Worm (Caenorhabditis elegans) whole organism, L2 larva: ENCODE measurements around the gene wdr-5.2.

Experiments
- R02D3.7 ChIP-seq: fragments of 150-350 bp; optimal IDR thresholded peaks from 2 replicates; lab custom pipeline; 2014; ENCODE audit warnings: missing biosample characterization, missing genetic modification characterization
- ama-1 ChIP-seq: fragments of 150-350 bp; optimal IDR thresholded peaks from 2 replicates; lab custom pipeline; 2018; ENCODE audit warnings: inconsistent platforms
- dmd-4 ChIP-seq: sonication (generic microtip); optimal IDR thresholded peaks from 2 replicates; lab custom pipeline; 2017; ENCODE audit warnings: missing biosample characterization, missing genetic modification characterization
- egl-27 ChIP-seq: sonication (generic microtip); optimal IDR thresholded peaks from 3 replicates; lab custom pipeline; 2017; ENCODE audit warnings: missing biosample characterization, missing genetic modification reagents, missing genetic modification characterization
- elt-1 ChIP-seq: fragments of 150-350 bp; optimal IDR thresholded peaks from 2 replicates; lab custom pipeline; 2014; ENCODE audit warnings: missing biosample characterization, missing genetic modification characterization
- fos-1 ChIP-seq: fragments of 150-350 bp; optimal IDR thresholded peaks from 2 replicates; lab custom pipeline; 2014; ENCODE audit warnings: missing biosample characterization, missing genetic modification characterization
- lin-13 ChIP-seq: fragments of 150-350 bp; optimal IDR thresholded peaks from 2 replicates; lab custom pipeline; 2014; ENCODE audit warnings: missing biosample characterization, missing genetic modification reagents, missing genetic modification characterization
- lsy-2 ChIP-seq, 2 experiments: fragments of 150-350 bp in 1 of 2; sonication (generic microtip) in 1 of 2; optimal IDR thresholded peaks; 2 replicates each; lab custom pipeline; 2014 to 2017; ENCODE audit warnings: missing biosample characterization in 2 of 2, missing genetic modification characterization in 2 of 2
- nhr-11 ChIP-seq: fragments of 150-350 bp; optimal IDR thresholded peaks from 2 replicates; lab custom pipeline; 2014; ENCODE audit warnings: missing biosample characterization, missing genetic modification characterization
- nhr-21 ChIP-seq: fragments of 150-350 bp; optimal IDR thresholded peaks from 2 replicates; lab custom pipeline; 2014; ENCODE audit warnings: missing biosample characterization, missing genetic modification characterization
- nhr-6 ChIP-seq: fragments of 150-350 bp; optimal IDR thresholded peaks from 2 replicates; lab custom pipeline; 2014; ENCODE audit warnings: missing biosample characterization, missing genetic modification characterization
- snpc-4 ChIP-seq: fragments of 150-350 bp; optimal IDR thresholded peaks from 2 replicates; lab custom pipeline; 2014; ENCODE audit warnings: missing biosample characterization, missing genetic modification characterization
- unc-62 ChIP-seq: fragments of 150-350 bp; optimal IDR thresholded peaks from 2 replicates; lab custom pipeline; 2014; ENCODE audit warnings: missing biosample characterization, missing genetic modification reagents, missing genetic modification characterization
- ztf-1 ChIP-seq: fragments of 200-800 bp; sonication (Bioruptor generic); conservative IDR thresholded peaks from 2 replicates; pipeline ENCODE4 v1.3.6; 2022; ENCODE audit warnings: missing genetic modification characterization, missing compliant biosample characterization

- no peak for TF ChIP-seq nhr-6 (tag; lab: Kevin White, UChicago)
- no peak for TF ChIP-seq ama-1 (lab: Kevin White, UChicago)
- TF ChIP-seq ztf-1 (GFP tag; lab: Robert Waterston, UW): no peak
- no peak for TF ChIP-seq egl-27 (tag; lab: Kevin White, UChicago)
- no peak for TF ChIP-seq R02D3.7
- no peak for TF ChIP-seq lsy-2 (tag; optimal IDR thresholded peaks at IDR 0.05; lab: Kevin White, UChicago)
- no peak for TF ChIP-seq nhr-11 (tag; lab: Kevin White, UChicago)
- no peak for TF ChIP-seq nhr-21 (tag; lab: Kevin White, UChicago)
- no peak for TF ChIP-seq dmd-4 (tag; lab: Kevin White, UChicago)
- TF ChIP-seq fos-1: no peak
- TF ChIP-seq elt-1 (tag; lab: Kevin White, UChicago): no peak
- no peak for TF ChIP-seq unc-62 (GFP tag; lab: Kevin White, UChicago)
- TF ChIP-seq snpc-4: no peak
- no peak for TF ChIP-seq lin-13 (GFP tag; lab: Kevin White, UChicago)
Measured at ce11 chrX:14326578-14326977, 23.3 kb upstream of the wdr-5.2 start.
